Worm (Caenorhabditis elegans) whole organism, L1 larva: ENCODE measurements around the gene fipr-2.

Experiments
- ceh-8 ChIP-seq: fragments of 200-800 bp; sonication (Bioruptor generic); optimal IDR thresholded peaks from 2 replicates; lab custom pipeline; 2018; ENCODE audit warnings: mild to moderate bottlenecking, missing genetic modification characterization, moderate library complexity, missing compliant biosample characterization
- ceh-82 ChIP-seq, 3 experiments: fragments of 150-350 bp in 1 of 3; sonication (generic microtip) in 2 of 3; optimal IDR thresholded peaks; 2 replicates each; lab custom pipeline; 2014 to 2017; ENCODE audit warnings: missing biosample characterization in 3 of 3, missing genetic modification characterization in 3 of 3
- dpl-1 ChIP-seq, 3 experiments: fragments of 150-350 bp in 2 of 3; sonication (generic microtip) in 1 of 3; optimal IDR thresholded peaks; 2 replicates each; lab custom pipeline; 2014 to 2017; ENCODE audit warnings: missing biosample characterization in 3 of 3, missing genetic modification characterization in 3 of 3, missing genetic modification reagents in 3 of 3
- elt-2 ChIP-seq: sonication (generic microtip); optimal IDR thresholded peaks from 2 replicates; lab custom pipeline; 2016; ENCODE audit warnings: missing genetic modification characterization, mild to moderate bottlenecking, inconsistent platforms, missing compliant biosample characterization, missing genetic modification reagents
- fos-1 ChIP-seq: fragments of 150-350 bp; optimal IDR thresholded peaks from 2 replicates; lab custom pipeline; 2014; ENCODE audit warnings: missing biosample characterization, missing genetic modification characterization
- lir-3 ChIP-seq: sonication (generic microtip); optimal IDR thresholded peaks from 2 replicates; lab custom pipeline; 2016; ENCODE audit warnings: mild to moderate bottlenecking, missing genetic modification characterization, moderate library complexity, missing compliant biosample characterization; ENCODE audit not compliant: poor library complexity
- pqm-1 ChIP-seq: sonication (generic microtip); optimal IDR thresholded peaks from 3 replicates; lab custom pipeline; 2017; ENCODE audit warnings: missing biosample characterization, missing genetic modification characterization
- unc-62 ChIP-seq: fragments of 150-350 bp; optimal IDR thresholded peaks from 2 replicates; lab custom pipeline; 2014; ENCODE audit warnings: missing biosample characterization, missing genetic modification reagents, missing genetic modification characterization
- zag-1 ChIP-seq: fragments of 150-350 bp; optimal IDR thresholded peaks from 2 replicates; lab custom pipeline; 2014; ENCODE audit warnings: missing biosample characterization, missing genetic modification characterization

DNA sequence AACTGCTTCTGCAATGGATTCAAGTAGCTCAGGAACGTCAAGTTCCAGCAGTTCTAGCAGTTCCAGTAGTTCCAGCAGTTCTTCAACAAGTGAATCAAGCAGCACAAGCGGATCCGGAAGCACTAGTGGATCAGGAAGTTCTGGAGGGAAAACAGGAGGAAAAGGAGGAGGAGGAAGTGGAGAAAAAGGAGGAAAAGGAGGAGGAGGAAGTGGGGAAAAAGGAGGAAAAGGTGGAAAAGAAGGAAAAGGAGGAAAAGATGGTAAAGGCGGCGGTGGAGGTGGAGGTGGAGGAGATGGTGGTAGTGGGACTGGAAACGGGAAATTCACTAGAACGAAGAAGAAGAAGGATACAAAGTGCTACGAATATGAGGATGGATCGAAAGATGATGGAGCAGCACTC is 41.4 kb downstream of the fipr-2 start:
- TF ChIP-seq lir-3 (tag; lab: Kevin White, UChicago) (no peak), dpl-1 (GFP tag; optimal IDR thresholded peaks at IDR 0.05; lab: Kevin White, UChicago) (no peak), pqm-1 (tag; lab: Kevin White, UChicago) (no peak), ceh-82 (tag; optimal IDR thresholded peaks at IDR 0.05; lab: Kevin White, UChicago) (no peak), unc-62 (GFP tag; lab: Kevin White, UChicago) (no peak), ceh-8 (GFP tag; lab: Kevin White, UChicago) (no peak), fos-1 (tag; lab: Kevin White, UChicago) (no peak), elt-2 (tag; lab: Kevin White, UChicago) (no peak), zag-1 (tag; lab: Kevin White, UChicago) (no peak)
